Fruit fly (Drosophila melanogaster): Measurements from ENCODE around the gene CG7296.

DNA sequence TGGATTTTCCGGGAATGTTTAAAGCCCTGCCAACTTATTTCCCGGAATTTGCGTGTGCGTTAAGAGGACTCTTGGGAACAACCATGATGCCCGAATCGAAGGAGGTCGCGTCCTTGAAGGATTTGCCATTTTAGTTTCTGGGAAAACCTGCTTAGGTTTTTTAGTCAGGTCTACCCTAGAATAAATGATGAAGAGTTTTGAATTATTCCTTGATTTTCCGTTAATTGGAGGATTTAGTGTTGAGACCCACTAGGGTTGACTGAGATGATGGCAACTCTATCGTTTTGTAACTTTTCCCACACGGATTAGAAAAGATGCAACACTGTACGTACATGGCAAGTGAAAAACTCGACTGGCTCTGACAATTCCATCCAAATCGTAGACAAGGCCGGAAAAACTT lies 35.6 kb downstream of the CG7296 start, which contains the start of gene dbf:
- TF ChIP-seq CG8478 (optimal IDR thresholded peaks at IDR 0.05) (no peak), CTCF (optimal IDR thresholded peaks at IDR 0.05) (no peak)
